Worm (Caenorhabditis elegans) whole organism, L1 larva: Measurements from ENCODE around the gene F28H7.3.

ENCODE experiments used
- C04F5.9 ChIP-seq: sonication (generic microtip); optimal IDR thresholded peaks from 2 replicates; lab custom pipeline; 2016; ENCODE audit warnings: missing genetic modification characterization, missing compliant biosample characterization
- C34B4.2 ChIP-seq: sonication (generic microtip); optimal IDR thresholded peaks from 2 replicates; lab custom pipeline; 2017; ENCODE audit warnings: mild to moderate bottlenecking, missing genetic modification characterization, missing compliant biosample characterization
- F16B12.6 ChIP-seq: fragments of 150-350 bp; optimal IDR thresholded peaks from 2 replicates; lab custom pipeline; 2014; ENCODE audit warnings: missing biosample characterization, missing genetic modification characterization
- Y116A8C.19 ChIP-seq: sonication (generic microtip); optimal IDR thresholded peaks from 2 replicates; lab custom pipeline; 2016; ENCODE audit warnings: missing compliant biosample characterization, missing genetic modification characterization, borderline replicate concordance
- aha-1 ChIP-seq: fragments of 150-350 bp; optimal IDR thresholded peaks from 2 replicates; lab custom pipeline; 2014; ENCODE audit warnings: missing biosample characterization, missing genetic modification characterization
- alr-1 ChIP-seq: fragments of 200-800 bp; sonication (Bioruptor generic); optimal IDR thresholded peaks from 2 replicates; lab custom pipeline; 2018; ENCODE audit warnings: borderline replicate concordance, mild to moderate bottlenecking, missing genetic modification characterization, missing compliant biosample characterization
- aly-2 ChIP-seq: fragments of 150-350 bp; optimal IDR thresholded peaks from 2 replicates; lab custom pipeline; 2014; ENCODE audit warnings: missing biosample characterization, missing genetic modification characterization
- blmp-1 ChIP-seq: fragments of 150-350 bp; optimal IDR thresholded peaks from 2 replicates; lab custom pipeline; 2014; ENCODE audit warnings: missing biosample characterization, missing genetic modification characterization
- ceh-82 ChIP-seq, 3 experiments: fragments of 150-350 bp in 1 of 3; sonication (generic microtip) in 2 of 3; optimal IDR thresholded peaks; 2 replicates each; lab custom pipeline; 2014 to 2017; ENCODE audit warnings: missing biosample characterization in 3 of 3, missing genetic modification characterization in 3 of 3
- ceh-88 ChIP-seq: fragments of 200-800 bp; sonication (Bioruptor generic); IDR thresholded peaks from 2 replicates; pipeline ENCODE4 v1.3.6; 2022; ENCODE audit warnings: missing genetic modification characterization, missing compliant biosample characterization
- ceh-90 ChIP-seq: sonication (generic microtip); optimal IDR thresholded peaks from 2 replicates; lab custom pipeline; 2016; ENCODE audit warnings: missing genetic modification characterization, missing compliant biosample characterization
- dpl-1 ChIP-seq, 3 experiments: fragments of 150-350 bp in 2 of 3; sonication (generic microtip) in 1 of 3; optimal IDR thresholded peaks; 2 replicates each; lab custom pipeline; 2014 to 2017; ENCODE audit warnings: missing biosample characterization in 3 of 3, missing genetic modification characterization in 3 of 3, missing genetic modification reagents in 3 of 3
- efl-1 ChIP-seq, 4 experiments: fragments of 150-350 bp; optimal IDR thresholded peaks in 3 of 4; peaks in 1 of 4; 1 replicate in 1 of 4; 2 replicates in 3 of 4; lab custom pipeline; 2014; ENCODE audit warnings: missing biosample characterization in 2 of 4, missing genetic modification characterization in 2 of 4, missing genetic modification reagents in 2 of 4
- efl-3 ChIP-seq: fragments of 200-800 bp; sonication (Bioruptor generic); optimal IDR thresholded peaks from 2 replicates; lab custom pipeline; 2018; ENCODE audit warnings: mild to moderate bottlenecking, missing genetic modification characterization, missing compliant biosample characterization
- egl-13 ChIP-seq: sonication (generic microtip); optimal IDR thresholded peaks from 2 replicates; lab custom pipeline; 2016; ENCODE audit warnings: missing genotype, missing genetic modification reagents, missing genetic modification characterization, missing compliant biosample characterization
- elt-2 ChIP-seq: sonication (generic microtip); optimal IDR thresholded peaks from 2 replicates; lab custom pipeline; 2016; ENCODE audit warnings: missing genetic modification characterization, mild to moderate bottlenecking, inconsistent platforms, missing compliant biosample characterization, missing genetic modification reagents
- elt-3 ChIP-seq, 6 experiments: fragments of 150-350 bp in 1 of 6; sonication (generic microtip); optimal IDR thresholded peaks; 2 replicates each; lab custom pipeline; 2017 to 2018; ENCODE audit warnings: missing biosample characterization in 6 of 6, missing genetic modification characterization in 6 of 6, inconsistent platforms in 1 of 6
- ets-5 ChIP-seq: fragments of 200-800 bp; sonication (Bioruptor generic); IDR thresholded peaks from 2 replicates; pipeline ENCODE4 v1.3.6; 2022; ENCODE audit warnings: missing genetic modification characterization, missing compliant biosample characterization
- fkh-10 ChIP-seq: sonication (generic microtip); optimal IDR thresholded peaks from 2 replicates; lab custom pipeline; 2017; ENCODE audit warnings: missing biosample characterization, missing genetic modification reagents, missing genetic modification characterization
- fkh-4 ChIP-seq: sonication (generic microtip); optimal IDR thresholded peaks from 2 replicates; lab custom pipeline; 2016; ENCODE audit warnings: missing compliant biosample characterization, missing genetic modification characterization, borderline replicate concordance
- fkh-8 ChIP-seq: sonication (generic microtip); optimal IDR thresholded peaks from 2 replicates; lab custom pipeline; 2016; ENCODE audit warnings: mild to moderate bottlenecking, missing genetic modification characterization, missing compliant biosample characterization
- fos-1 ChIP-seq: fragments of 150-350 bp; optimal IDR thresholded peaks from 2 replicates; lab custom pipeline; 2014; ENCODE audit warnings: missing biosample characterization, missing genetic modification characterization
- grh-1 ChIP-seq: fragments of 200-800 bp; sonication (Bioruptor generic); IDR thresholded peaks from 2 replicates; pipeline ENCODE4 v1.3.6; 2022; ENCODE audit warnings: missing genetic modification reagents, missing genetic modification characterization, missing compliant biosample characterization
- hpl-2 ChIP-seq: fragments of 150-350 bp; optimal IDR thresholded peaks from 2 replicates; lab custom pipeline; 2014; ENCODE audit warnings: missing biosample characterization, missing genetic modification reagents, missing genetic modification characterization
- irx-1 ChIP-seq: sonication (generic microtip); optimal IDR thresholded peaks from 2 replicates; lab custom pipeline; 2016; ENCODE audit warnings: missing genetic modification characterization, missing compliant biosample characterization
- lin-14 ChIP-seq: fragments of 200-800 bp; sonication (Bioruptor generic); optimal IDR thresholded peaks from 2 replicates; lab custom pipeline; 2018; ENCODE audit warnings: mild to moderate bottlenecking, missing genetic modification characterization, moderate library complexity, missing compliant biosample characterization
- lin-35 ChIP-seq, 2 experiments: fragments of 150-350 bp; optimal IDR thresholded peaks; 2 replicates each; lab custom pipeline; 2014; ENCODE audit warnings: missing biosample characterization in 2 of 2, missing genetic modification characterization in 2 of 2, missing genetic modification reagents in 2 of 2
- lir-3 ChIP-seq: sonication (generic microtip); optimal IDR thresholded peaks from 2 replicates; lab custom pipeline; 2016; ENCODE audit warnings: mild to moderate bottlenecking, missing genetic modification characterization, moderate library complexity, missing compliant biosample characterization; ENCODE audit not compliant: poor library complexity
- lsy-2 ChIP-seq, 2 experiments: fragments of 150-350 bp; optimal IDR thresholded peaks; 2 replicates each; lab custom pipeline; 2014; ENCODE audit warnings: missing biosample characterization in 2 of 2, missing genetic modification characterization in 2 of 2
- mab-9 ChIP-seq: fragments of 200-800 bp; sonication (Bioruptor generic); IDR thresholded peaks from 2 replicates; pipeline ENCODE4 v1.3.6; 2022; ENCODE audit warnings: missing genetic modification reagents, missing genetic modification characterization, missing compliant biosample characterization
- mdl-1 ChIP-seq, 2 experiments: fragments of 150-350 bp; optimal IDR thresholded peaks; 2 replicates each; lab custom pipeline; 2014 to 2017; ENCODE audit warnings: missing biosample characterization in 2 of 2, missing genetic modification characterization in 2 of 2, inconsistent platforms in 1 of 2
- mep-1 ChIP-seq: fragments of 150-350 bp; optimal IDR thresholded peaks from 2 replicates; lab custom pipeline; 2014; ENCODE audit warnings: missing biosample characterization, missing genetic modification characterization
- nhr-20 ChIP-seq: sonication (generic microtip); optimal IDR thresholded peaks from 2 replicates; lab custom pipeline; 2016; ENCODE audit warnings: mild to moderate bottlenecking, missing genetic modification characterization, missing compliant biosample characterization
- nhr-71 ChIP-seq: sonication (generic microtip); optimal IDR thresholded peaks from 2 replicates; lab custom pipeline; 2016; ENCODE audit warnings: mild to moderate bottlenecking, missing genetic modification characterization, moderate library complexity, missing compliant biosample characterization
- nhr-77 ChIP-seq: fragments of 150-350 bp; optimal IDR thresholded peaks from 2 replicates; lab custom pipeline; 2014; ENCODE audit warnings: missing biosample characterization, missing genetic modification characterization
- nhr-85 ChIP-seq: sonication (generic microtip); peaks from one replicate; lab custom pipeline; 2016; ENCODE audit warnings: missing genetic modification characterization, inconsistent platforms, missing compliant biosample characterization
- pag-3 ChIP-seq: sonication (generic microtip); optimal IDR thresholded peaks from 2 replicates; lab custom pipeline; 2017; ENCODE audit warnings: missing genetic modification characterization, mild to moderate bottlenecking, missing compliant biosample characterization, antibody characterized with exemption, borderline replicate concordance; ENCODE audit not compliant: insufficient read depth
- rnt-1 ChIP-seq: sonication (generic microtip); optimal IDR thresholded peaks from 2 replicates; lab custom pipeline; 2016; ENCODE audit warnings: mild to moderate bottlenecking, missing genetic modification characterization, moderate library complexity, missing compliant biosample characterization
- skn-1 ChIP-seq: fragments of 150-350 bp; optimal IDR thresholded peaks from 2 replicates; lab custom pipeline; 2014; ENCODE audit warnings: missing biosample characterization, missing genetic modification characterization
- snpc-4 ChIP-seq: fragments of 150-350 bp; optimal IDR thresholded peaks from 2 replicates; lab custom pipeline; 2014; ENCODE audit warnings: missing biosample characterization, missing genetic modification characterization
- snu-23 ChIP-seq: sonication (generic microtip); optimal IDR thresholded peaks from 2 replicates; lab custom pipeline; 2016; ENCODE audit warnings: missing genetic modification characterization, missing compliant biosample characterization
- sox-4 ChIP-seq: sonication (generic microtip); optimal IDR thresholded peaks from 2 replicates; lab custom pipeline; 2016; ENCODE audit warnings: missing genetic modification characterization, missing compliant biosample characterization
- sptf-1 ChIP-seq: fragments of 150-350 bp; optimal IDR thresholded peaks from 2 replicates; lab custom pipeline; 2014; ENCODE audit warnings: missing biosample characterization, missing genetic modification characterization
- sup-37 ChIP-seq: fragments of 200-800 bp; sonication (Bioruptor generic); optimal IDR thresholded peaks from 2 replicates; lab custom pipeline; 2018; ENCODE audit warnings: mild to moderate bottlenecking, missing genetic modification characterization, missing compliant biosample characterization
- swsn-7 ChIP-seq: sonication (generic microtip); optimal IDR thresholded peaks from 2 replicates; lab custom pipeline; 2016; ENCODE audit warnings: missing genetic modification characterization, missing compliant biosample characterization
- tlp-1 ChIP-seq: fragments of 150-350 bp; optimal IDR thresholded peaks from 2 replicates; lab custom pipeline; 2014; ENCODE audit warnings: missing biosample characterization, missing genetic modification characterization
- unc-130 ChIP-seq: fragments of 150-350 bp; optimal IDR thresholded peaks from 2 replicates; lab custom pipeline; 2017; ENCODE audit warnings: missing biosample characterization, missing genetic modification characterization, inconsistent platforms
- unc-62 ChIP-seq: fragments of 150-350 bp; optimal IDR thresholded peaks from 2 replicates; lab custom pipeline; 2014; ENCODE audit warnings: missing biosample characterization, missing genetic modification reagents, missing genetic modification characterization
- vab-15 ChIP-seq: sonication (generic microtip); optimal IDR thresholded peaks from 2 replicates; lab custom pipeline; 2017; ENCODE audit warnings: missing genotype, mild to moderate bottlenecking, missing genetic modification characterization, missing compliant biosample characterization
- xbp-1 ChIP-seq: sonication (generic microtip); optimal IDR thresholded peaks from 2 replicates; lab custom pipeline; 2016; ENCODE audit warnings: missing genetic modification characterization, missing compliant biosample characterization
- zag-1 ChIP-seq: fragments of 150-350 bp; optimal IDR thresholded peaks from 2 replicates; lab custom pipeline; 2014; ENCODE audit warnings: missing biosample characterization, missing genetic modification characterization
- ztf-11 ChIP-seq, 2 experiments: sonication (generic microtip); optimal IDR thresholded peaks; 2 replicates each; lab custom pipeline; 2016 to 2017; ENCODE audit warnings: missing genetic modification characterization in 2 of 2, missing biosample characterization in 1 of 2, missing compliant biosample characterization in 1 of 2

F28H7.3 gene

ce11 chrV:10736756-10737155 lies 13.8 kb downstream of the F28H7.3 start, which contains the start of the genes mre-11 and wdr-5.3:
TSS of gene mre-11 (minus strand) at chrV:10736868.
TSS of gene wdr-5.3 (plus strand) at chrV:10737116.
- TF ChIP-seq irx-1 (tag; lab: Kevin White, UChicago) (peak; percentile 68), snu-23 (GFP tag; lab: Kevin White, UChicago) (peak; percentile 80), fkh-4 (tag; lab: Kevin White, UChicago) (peak; percentile 17), ets-5 (GFP tag; lab: Robert Waterston, UW) (no peak), aly-2 (no peak), unc-130 (peak; percentile 69), fkh-10 (GFP tag; lab: Kevin White, UChicago) (no peak), nhr-77 (tag; lab: Kevin White, UChicago) (no peak), F16B12.6 (tag; lab: Kevin White, UChicago) (peak; percentile 33), pag-3 (no peak), zag-1 (tag; lab: Kevin White, UChicago) (no peak), Y116A8C.19 (no peak), mdl-1 (tag; optimal IDR thresholded peaks at IDR 0.05; lab: Kevin White, UChicago) (peak in 1 of 2 experiments; percentile 41), blmp-1 (peak; percentile 60), elt-2 (tag; lab: Kevin White, UChicago) (peak; percentile 18), dpl-1 (GFP tag; optimal IDR thresholded peaks at IDR 0.05; lab: Kevin White, UChicago) (peak; percentile 84 to 92 (median 88)), mep-1 (tag; lab: Kevin White, UChicago) (peak; percentile 68), C34B4.2 (tag; lab: Kevin White, UChicago) (no peak), snpc-4 (tag; lab: Kevin White, UChicago) (peak; percentile 49), elt-3 (tag; optimal IDR thresholded peaks at IDR 0.05; lab: Kevin White, UChicago) (peak in 1 of 6 experiments; percentile 13), efl-1 (optimal IDR thresholded peaks at IDR 0.05; lab: Kevin White, UChicago) (peak; percentile 70 to 90), efl-1 (GFP tag; optimal IDR thresholded peaks at IDR 0.05 in 1 of 2; lab: Kevin White, UChicago) (peak; percentile 89 to 99), sox-4 (tag; lab: Kevin White, UChicago) (peak; percentile 52), lir-3 (tag; lab: Kevin White, UChicago) (peak; percentile 90), tlp-1 (tag; lab: Kevin White, UChicago) (no peak), nhr-71 (tag; lab: Kevin White, UChicago) (peak; percentile 83), xbp-1 (tag; lab: Kevin White, UChicago) (peak; percentile 75), ceh-88 (no peak), mab-9 (GFP tag; lab: Robert Waterston, UW) (no peak), fkh-8 (tag; lab: Kevin White, UChicago) (peak; percentile 48), hpl-2 (no peak), lin-14 (no peak), aha-1 (tag; lab: Kevin White, UChicago) (no peak), ceh-82 (tag; optimal IDR thresholded peaks at IDR 0.05; lab: Kevin White, UChicago) (peak in 2 of 3 experiments; percentile 37), swsn-7 (tag; lab: Kevin White, UChicago) (peak; percentile 75), skn-1 (tag; lab: Kevin White, UChicago) (peak; percentile 57), unc-62 (GFP tag; lab: Kevin White, UChicago) (no peak), ceh-90 (peak; percentile 78), sptf-1 (tag; lab: Kevin White, UChicago) (no peak), nhr-85 (tag; lab: Kevin White, UChicago) (peak; percentile 75), ztf-11 (tag; optimal IDR thresholded peaks at IDR 0.05; lab: Kevin White, UChicago) (peak in 1 of 2 experiments; percentile 78), efl-3 (GFP tag; lab: Kevin White, UChicago) (no peak), lin-35 (GFP tag; optimal IDR thresholded peaks at IDR 0.05; lab: Kevin White, UChicago) (peak; percentile 85 to 92), alr-1 (tag; lab: Kevin White, UChicago) (no peak), nhr-20 (tag; lab: Kevin White, UChicago) (peak; percentile 80), egl-13 (tag; lab: Kevin White, UChicago) (peak; percentile 41), grh-1 (GFP tag; lab: Robert Waterston, UW) (0 out of 2 replicates have a peak, but pooled peaks have one; percentile 18), vab-15 (tag; lab: Kevin White, UChicago) (no peak), C04F5.9 (tag; lab: Kevin White, UChicago) (peak; percentile 29), lsy-2 (tag; optimal IDR thresholded peaks at IDR 0.05; lab: Kevin White, UChicago) (peak; percentile 65 to 77), sup-37 (no peak), fos-1 (no peak), rnt-1 (peak; percentile 97)
